Fruit fly (Drosophila melanogaster) whole organism, embryonic: ENCODE measurements around the gene sno.

Experiments used
- ATbp ChIP-seq: fragments of 200-800 bp; sonication (Bioruptor generic); optimal IDR thresholded peaks from 2 replicates; lab custom pipeline; 2017; ENCODE audit warnings: missing biosample characterization, mild to moderate bottlenecking, missing genetic modification characterization, missing genetic modification reagents
- CG11398 ChIP-seq: fragments of 200-800 bp; sonication (Bioruptor generic); optimal IDR thresholded peaks from 2 replicates; lab custom pipeline; 2016; ENCODE audit warnings: missing biosample characterization, missing genetic modification characterization
- CG11696 ChIP-seq: fragments of 200-800 bp; sonication (Bioruptor generic); IDR thresholded peaks from 2 replicates; pipeline ENCODE4 v1.3.6; 2022; ENCODE audit warnings: missing biosample characterization, missing genetic modification characterization
- CG14050 ChIP-seq: fragments of 200-800 bp; sonication (Bioruptor generic); IDR thresholded peaks from 3 replicates; pipeline ENCODE4 v1.3.6; 2022; ENCODE audit warnings: missing biosample characterization, missing genetic modification characterization
- CG17359 ChIP-seq: fragments of 200-800 bp; sonication (Bioruptor generic); optimal IDR thresholded peaks from 3 replicates; lab custom pipeline; 2018; ENCODE audit warnings: missing biosample characterization, mild to moderate bottlenecking, missing genetic modification characterization, moderate library complexity
- CG2202 ChIP-seq: fragments of 200-800 bp; sonication (Bioruptor generic); optimal IDR thresholded peaks from 2 replicates; lab custom pipeline; 2018; ENCODE audit warnings: missing biosample characterization, mild to moderate bottlenecking, missing genetic modification characterization
- CG2712 ChIP-seq: fragments of 200-800 bp; optimal IDR thresholded peaks from 3 replicates; lab custom pipeline; 2019; ENCODE audit warnings: missing biosample characterization, mild to moderate bottlenecking, missing genetic modification characterization, moderate library complexity
- CG31365 ChIP-seq: fragments of 200-800 bp; sonication (Bioruptor generic); optimal IDR thresholded peaks from 2 replicates; lab custom pipeline; 2018; ENCODE audit warnings: missing biosample characterization, mild to moderate bottlenecking, missing genetic modification characterization
- CG3281 ChIP-seq: fragments of 200-800 bp; sonication (Bioruptor generic); optimal IDR thresholded peaks from 3 replicates; lab custom pipeline; 2017; ENCODE audit warnings: missing biosample characterization, mild to moderate bottlenecking, missing genetic modification characterization
- CG3995 ChIP-seq: fragments of 200-800 bp; sonication (Bioruptor generic); optimal IDR thresholded peaks from 3 replicates; lab custom pipeline; 2016; ENCODE audit warnings: missing biosample characterization, missing genetic modification characterization
- CG4360 ChIP-seq: fragments of 200-800 bp; sonication (Bioruptor generic); IDR thresholded peaks from 2 replicates; pipeline ENCODE4 v1.3.6; 2022; ENCODE audit warnings: missing biosample characterization, missing genetic modification characterization
- CG43689 ChIP-seq: fragments of 200-800 bp; sonication (Bioruptor generic); IDR thresholded peaks from 2 replicates; pipeline ENCODE4 v1.3.6; 2022; ENCODE audit warnings: missing biosample characterization, missing genetic modification characterization
- CG4404 ChIP-seq: fragments of 200-800 bp; sonication (Bioruptor generic); IDR thresholded peaks from 2 replicates; pipeline ENCODE4 v1.3.6; 2022; ENCODE audit warnings: missing biosample characterization, missing genetic modification characterization
- CG4707 ChIP-seq: fragments of 200-800 bp; sonication (Bioruptor generic); optimal IDR thresholded peaks from 2 replicates; lab custom pipeline; 2018; ENCODE audit warnings: missing biosample characterization, mild to moderate bottlenecking, missing genetic modification characterization, moderate library complexity
- CG6689 ChIP-seq: fragments of 200-800 bp; sonication (Bioruptor generic); IDR thresholded peaks from 2 replicates; pipeline ENCODE4 v1.3.6; 2022; ENCODE audit warnings: missing biosample characterization, missing genetic modification characterization
- CkIIα-i1 ChIP-seq: fragments of 200-800 bp; sonication (Bioruptor generic); IDR thresholded peaks from 2 replicates; pipeline ENCODE4 v1.3.6; 2022; ENCODE audit warnings: missing biosample characterization, missing genetic modification characterization
- D ChIP-seq, 2 experiments: fragments of 200-800 bp in 1 of 2; fragments of >200 bp in 1 of 2; sonication (Bioruptor generic) in 1 of 2; optimal IDR thresholded peaks; 2 replicates in 1 of 2; 3 replicates in 1 of 2; lab custom pipeline; 2017; ENCODE audit warnings: mild to moderate bottlenecking in 1 of 2, missing biosample characterization in 1 of 2, missing genetic modification characterization in 1 of 2, missing genetic modification reagents in 1 of 2
- D19B ChIP-seq: fragments of 200-800 bp; sonication (Bioruptor generic); optimal IDR thresholded peaks from 2 replicates; lab custom pipeline; 2017; ENCODE audit warnings: missing biosample characterization, mild to moderate bottlenecking, missing genetic modification characterization
- Dip3 ChIP-seq: fragments of 200-800 bp; sonication (Bioruptor generic); optimal IDR thresholded peaks from 3 replicates; lab custom pipeline; 2016; ENCODE audit warnings: missing biosample characterization, missing genetic modification characterization
- Dref ChIP-seq: fragments of 200-800 bp; sonication (Bioruptor generic); IDR thresholded peaks from 2 replicates; pipeline ENCODE4 v1.3.6; 2022; ENCODE audit warnings: missing biosample characterization, missing genetic modification characterization
- E2f2 ChIP-seq: fragments of 200-800 bp; sonication (Bioruptor generic); IDR thresholded peaks from 2 replicates; pipeline ENCODE4 v1.3.6; 2022; ENCODE audit warnings: missing biosample characterization, missing genetic modification characterization
- H2.0 ChIP-seq: fragments of 200-800 bp; sonication (Bioruptor generic); IDR thresholded peaks from 2 replicates; pipeline ENCODE4 v1.3.6; 2022; ENCODE audit warnings: missing biosample characterization, missing genetic modification characterization
- HLH3B ChIP-seq: fragments of 200-800 bp; sonication (Bioruptor generic); IDR thresholded peaks from 2 replicates; pipeline ENCODE4 v1.3.6; 2022; ENCODE audit warnings: missing biosample characterization, missing genetic modification characterization
- HmgD ChIP-seq: fragments of 200-800 bp; sonication (Bioruptor generic); optimal IDR thresholded peaks from 3 replicates; lab custom pipeline; 2016; ENCODE audit warnings: missing biosample characterization, missing genetic modification characterization
- Hr3 ChIP-seq: fragments of 200-800 bp; sonication (Bioruptor generic); optimal IDR thresholded peaks from 3 replicates; lab custom pipeline; 2016; ENCODE audit warnings: missing biosample characterization, missing genetic modification characterization
- Mes4 ChIP-seq: fragments of 200-800 bp; sonication (Bioruptor generic); optimal IDR thresholded peaks from 2 replicates; lab custom pipeline; 2016; ENCODE audit warnings: missing biosample characterization, missing genetic modification characterization
- Mrtf ChIP-seq: fragments of 200-800 bp; sonication (Bioruptor generic); IDR thresholded peaks from 3 replicates; pipeline ENCODE4 v1.3.6; 2022; ENCODE audit warnings: missing biosample characterization, missing genetic modification characterization
- PHDP ChIP-seq: fragments of 200-800 bp; sonication (Bioruptor generic); optimal IDR thresholded peaks from 3 replicates; lab custom pipeline; 2018; ENCODE audit warnings: missing biosample characterization, mild to moderate bottlenecking, missing genetic modification characterization, moderate library complexity
- Pdp1 ChIP-seq, 2 experiments: fragments of 200-800 bp; sonication (Bioruptor generic); optimal IDR thresholded peaks; 3 replicates each; lab custom pipeline; 2016; ENCODE audit warnings: missing biosample characterization in 2 of 2, missing genetic modification characterization in 2 of 2, mild to moderate bottlenecking in 1 of 2, moderate library complexity in 1 of 2
- Sry-δ ChIP-seq: fragments of 200-800 bp; sonication (Bioruptor generic); optimal IDR thresholded peaks from 2 replicates; lab custom pipeline; 2016; ENCODE audit warnings: missing biosample characterization, missing genetic modification characterization
- cas ChIP-seq: fragments of 200-800 bp; sonication (Bioruptor generic); IDR thresholded peaks from 2 replicates; pipeline ENCODE4 v1.3.6; 2022; ENCODE audit warnings: missing biosample characterization, missing genetic modification characterization
- dm ChIP-seq: fragments of 200-800 bp; sonication (Bioruptor generic); optimal IDR thresholded peaks from 3 replicates; lab custom pipeline; 2016; ENCODE audit warnings: missing biosample characterization, missing genetic modification characterization
- emc ChIP-seq: fragments of 200-800 bp; sonication (Bioruptor generic); optimal IDR thresholded peaks from 2 replicates; lab custom pipeline; 2016; ENCODE audit warnings: missing biosample characterization, missing genetic modification characterization
- gsb-n ChIP-seq: fragments of 200-800 bp; sonication (Bioruptor generic); optimal IDR thresholded peaks from 3 replicates; lab custom pipeline; 2018; ENCODE audit warnings: missing biosample characterization, mild to moderate bottlenecking, missing genetic modification characterization
- hkb ChIP-seq, 2 experiments: fragments of 200-800 bp in 1 of 2; fragments of >200 bp in 1 of 2; sonication (Bioruptor generic) in 1 of 2; IDR thresholded peaks in 1 of 2; optimal IDR thresholded peaks in 1 of 2; 2 replicates each; pipeline versions ENCODE4 v1.3.6 to Lab custom; 2017 to 2022; ENCODE audit warnings: missing biosample characterization in 1 of 2, missing genetic modification characterization in 1 of 2
- kay ChIP-seq: fragments of 200-800 bp; sonication (Bioruptor generic); optimal IDR thresholded peaks from 2 replicates; lab custom pipeline; 2016; ENCODE audit warnings: missing biosample characterization, missing genetic modification characterization
- lbe ChIP-seq: fragments of 200-800 bp; sonication (Bioruptor generic); optimal IDR thresholded peaks from 2 replicates; lab custom pipeline; 2016; ENCODE audit warnings: missing biosample characterization, mild to moderate bottlenecking, missing genetic modification characterization
- lilli ChIP-seq: fragments of 200-800 bp; sonication (Bioruptor generic); optimal IDR thresholded peaks from 3 replicates; lab custom pipeline; 2016; ENCODE audit warnings: missing biosample characterization, missing genetic modification characterization
- mam ChIP-seq: fragments of 200-800 bp; sonication (Bioruptor generic); optimal IDR thresholded peaks from 3 replicates; lab custom pipeline; 2016; ENCODE audit warnings: missing biosample characterization, missing genetic modification characterization
- mirr ChIP-seq: fragments of 200-800 bp; sonication (Bioruptor generic); optimal IDR thresholded peaks from 3 replicates; lab custom pipeline; 2018; ENCODE audit warnings: missing biosample characterization, mild to moderate bottlenecking, missing genetic modification characterization
- mld ChIP-seq: fragments of 200-800 bp; sonication (Bioruptor generic); IDR thresholded peaks from 3 replicates; pipeline ENCODE4 v1.3.6; 2022; ENCODE audit warnings: missing biosample characterization, missing genetic modification characterization; ENCODE audit not compliant: partially characterized antibody
- otp ChIP-seq: fragments of 200-800 bp; sonication (Bioruptor generic); IDR thresholded peaks from 3 replicates; pipeline ENCODE4, ENCODE4 v1.3.6; 2022; ENCODE audit warnings: missing biosample characterization, missing genetic modification characterization
- psq ChIP-seq: fragments of 200-800 bp; sonication (Bioruptor generic); optimal IDR thresholded peaks from 2 replicates; lab custom pipeline; 2017; ENCODE audit warnings: missing biosample characterization, missing genetic modification characterization
- pzg ChIP-seq: fragments of 200-800 bp; sonication (Bioruptor generic); optimal IDR thresholded peaks from 3 replicates; lab custom pipeline; 2018; ENCODE audit warnings: missing biosample characterization, mild to moderate bottlenecking, missing genetic modification characterization, moderate library complexity
- ranshi ChIP-seq: fragments of 200-800 bp; sonication (Bioruptor generic); IDR thresholded peaks from 2 replicates; pipeline ENCODE4 v1.3.6; 2022; ENCODE audit warnings: missing biosample characterization, missing genetic modification characterization
- ro ChIP-seq: fragments of 200-800 bp; sonication (Bioruptor generic); IDR thresholded peaks from 2 replicates; pipeline ENCODE4 v1.3.6; 2022; ENCODE audit warnings: missing biosample characterization, missing genetic modification characterization
- sisA ChIP-seq: fragments of 200-800 bp; sonication (Bioruptor generic); IDR thresholded peaks from 2 replicates; pipeline ENCODE4 v1.3.6; 2022; ENCODE audit warnings: missing biosample characterization, missing genetic modification characterization
- tio ChIP-seq: fragments of 200-800 bp; sonication (Bioruptor generic); optimal IDR thresholded peaks from 2 replicates; lab custom pipeline; 2017; ENCODE audit warnings: missing biosample characterization, missing genetic modification characterization, inconsistent platforms
- tup ChIP-seq: fragments of 200-800 bp; sonication (Bioruptor generic); optimal IDR thresholded peaks from 2 replicates; lab custom pipeline; 2016; ENCODE audit warnings: missing biosample characterization, mild to moderate bottlenecking, missing genetic modification characterization, moderate library complexity
- wdn ChIP-seq: fragments of 200-800 bp; sonication (Bioruptor generic); IDR thresholded peaks from 2 replicates; pipeline ENCODE4 v1.3.6; 2022; ENCODE audit warnings: missing biosample characterization, missing genetic modification characterization
- zf30C ChIP-seq: fragments of 200-800 bp; sonication (Bioruptor generic); optimal IDR thresholded peaks from 3 replicates; lab custom pipeline; 2018; ENCODE audit warnings: missing biosample characterization, mild to moderate bottlenecking, missing genetic modification characterization

Gene sno

DNA sequence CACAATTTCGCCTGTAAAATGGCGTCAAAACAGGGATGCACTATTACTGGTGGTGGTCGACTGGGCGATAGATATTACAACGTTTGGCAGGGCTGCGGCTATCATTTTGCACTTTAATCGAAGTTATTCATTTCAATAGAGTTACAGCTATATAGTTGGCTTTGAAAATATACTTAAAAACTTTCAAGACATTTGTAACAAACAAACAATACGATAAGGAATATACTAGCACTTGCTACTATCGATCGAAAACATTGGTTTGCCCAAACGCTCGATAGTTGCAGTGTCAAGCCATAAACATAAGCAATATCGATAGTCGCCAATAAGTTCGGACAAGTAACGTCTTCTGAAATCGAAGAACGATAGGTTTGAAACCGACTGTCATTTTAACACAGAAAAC lies 52.0 kb downstream of the sno start, which contains the start of the genes Bap60 and CG12096 (continued):
- TF ChIP-seq D (optimal IDR thresholded peaks at IDR 0.05; lab: Kevin White, UChicago): no peak
- peak; percentile 6 for TF ChIP-seq D (GFP tag; optimal IDR thresholded peaks at IDR 0.05; lab: Kevin White, UChicago)
- peak; percentile 51 for TF ChIP-seq emc (GFP tag; lab: Kevin White, UChicago)
- TF ChIP-seq psq (GFP tag; lab: Kevin White, UChicago): peak; percentile 30
- peak; percentile 46 for TF ChIP-seq CG2202 (tag; lab: Kevin White, UChicago)
- TF ChIP-seq CG11398 (GFP tag; lab: Kevin White, UChicago): peak; percentile 27
- TF ChIP-seq Pdp1 (GFP tag; optimal IDR thresholded peaks at IDR 0.05; lab: Kevin White, UChicago): peak in 1 of 2 experiments; percentile 82
- TF ChIP-seq sisA (GFP tag; lab: Robert Waterston, UW): peak; percentile 58
- TF ChIP-seq lilli: peak; percentile 83
- no peak for TF ChIP-seq CkIIα-i1 (GFP tag; lab: Robert Waterston, UW)
- TF ChIP-seq CG11696 (GFP tag; lab: Robert Waterston, UW): no peak
- TF ChIP-seq otp (GFP tag; lab: Robert Waterston, UW): no peak
- no peak for TF ChIP-seq CG3281
- TF ChIP-seq gsb-n (tag; lab: Kevin White, UChicago): no peak
- TF ChIP-seq CG4360 (GFP tag; lab: Robert Waterston, UW): no peak
- TF ChIP-seq CG2712: peak; percentile 82
- peak; percentile 58 for TF ChIP-seq CG17359 (tag; lab: Kevin White, UChicago)
- TF ChIP-seq mld: peak; percentile 88; the same call in 2 of the 3 replicates
- TF ChIP-seq HLH3B: no peak
- peak; percentile 69 for TF ChIP-seq PHDP (tag; lab: Kevin White, UChicago)
- TF ChIP-seq cas: peak; percentile 39; the same call in 1 of the 2 replicates
- TF ChIP-seq H2.0 (GFP tag; lab: Robert Waterston, UW): peak; percentile 30; the same call in 1 of the 2 replicates
- TF ChIP-seq pzg (GFP tag; lab: Kevin White, UChicago): peak; percentile 80
- peak; percentile 86 for TF ChIP-seq dm (GFP tag; lab: Kevin White, UChicago)
- peak; percentile 50; the same call in 1 of the 2 replicates for TF ChIP-seq ranshi (GFP tag; lab: Robert Waterston, UW)
- no peak for TF ChIP-seq lbe (GFP tag; lab: Kevin White, UChicago)
- peak; percentile 94 for TF ChIP-seq CG3995 (GFP tag; lab: Kevin White, UChicago)
- TF ChIP-seq zf30C (GFP tag; lab: Kevin White, UChicago): no peak
- no peak for TF ChIP-seq ATbp (GFP tag; lab: Kevin White, UChicago)
- TF ChIP-seq kay (GFP tag; lab: Kevin White, UChicago): peak; percentile 35
- TF ChIP-seq hkb (optimal IDR thresholded peaks at IDR 0.05; lab: Kevin White, UChicago): peak; percentile 31
- no peak for TF ChIP-seq hkb (GFP tag; IDR thresholded peaks at IDR 0.05; lab: Robert Waterston, UW)
- peak; percentile 68 for TF ChIP-seq CG6689 (GFP tag; lab: Robert Waterston, UW)
- TF ChIP-seq wdn (GFP tag; lab: Robert Waterston, UW): 0 out of 2 replicates have a peak, but pooled peaks have one; percentile 26
- no peak for TF ChIP-seq CG4707 (GFP tag; lab: Kevin White, UChicago)
- peak; percentile 67 for TF ChIP-seq CG4404 (GFP tag; lab: Robert Waterston, UW)
- peak; percentile 38 for TF ChIP-seq mirr (GFP tag; lab: Kevin White, UChicago)
- peak; percentile 52 for TF ChIP-seq E2f2 (GFP tag; lab: Robert Waterston, UW)
- peak; percentile 70 for TF ChIP-seq Hr3 (GFP tag; lab: Kevin White, UChicago)
- TF ChIP-seq D19B (GFP tag; lab: Kevin White, UChicago): no peak
- peak; percentile 66 for TF ChIP-seq Dref (GFP tag; lab: Robert Waterston, UW)
- TF ChIP-seq CG31365 (tag; lab: Kevin White, UChicago): peak; percentile 13
- peak; percentile 98 for TF ChIP-seq Sry-δ (GFP tag; lab: Kevin White, UChicago)
- TF ChIP-seq tup (GFP tag; lab: Kevin White, UChicago): peak; percentile 49
- TF ChIP-seq HmgD (GFP tag; lab: Kevin White, UChicago): peak; percentile 84
- TF ChIP-seq CG43689 (GFP tag; lab: Robert Waterston, UW): no peak
- no peak for TF ChIP-seq ro (GFP tag; lab: Robert Waterston, UW)
- peak; percentile 39; the same call in 1 of the 3 replicates for TF ChIP-seq CG14050 (GFP tag; lab: Robert Waterston, UW)
- no peak for TF ChIP-seq tio
- TF ChIP-seq mam (GFP tag; lab: Kevin White, UChicago): peak; percentile 86
- peak; percentile 59 for TF ChIP-seq Mes4
- TF ChIP-seq Mrtf (GFP tag; lab: Robert Waterston, UW): peak; percentile 59; the same call in 1 of the 3 replicates
- TF ChIP-seq Dip3 (GFP tag; lab: Kevin White, UChicago): peak; percentile 80
